Fruit fly (Drosophila melanogaster) ovary, adult (tissue): ENCODE results near the gene CG6688.

ENCODE experiments used
- CG17801 ChIP-seq: fragments of 200-800 bp; optimal IDR thresholded peaks from 2 replicates; lab custom pipeline; 2019; ENCODE audit warnings: missing biosample characterization, mild to moderate bottlenecking, missing genetic modification characterization, moderate library complexity; ENCODE audit not compliant: partially characterized antibody

CG6688 gene

dm6 chr3R:23028506-23028905 is 16.3 kb downstream of the CG6688 start:
- no peak for TF ChIP-seq CG17801 (GFP tag; lab: Kevin White, UChicago)

- no peak for TF ChIP-seq CG17801 (GFP tag; lab: Kevin White, UChicago)
Observed at dm6 chr3R:23030900-23031299, 18.7 kb downstream of the CG6688 start.

dm6 chr3R:23035463-23035862 is 23.3 kb downstream of the CG6688 start, which contains the start of gene CG13833:
CG13833 (minus strand) TSS chr3R:23035563.
- no peak for TF ChIP-seq CG17801 (GFP tag; lab: Kevin White, UChicago)

- TF ChIP-seq CG17801 (GFP tag; lab: Kevin White, UChicago): no peak
Observed at dm6 chr3R:23036321-23036720, 24.1 kb downstream of the CG6688 start.

dm6 chr3R:23038062-23038461 is 25.9 kb downstream of the CG6688 start:
- no peak for TF ChIP-seq CG17801 (GFP tag; lab: Kevin White, UChicago)

dm6 chr3R:23041941-23042340 is 29.7 kb downstream of the CG6688 start, which contains the start of gene CG13838:
CG13838 (plus strand) TSS chr3R:23042241.
- TF ChIP-seq CG17801 (GFP tag; lab: Kevin White, UChicago): no peak

- TF ChIP-seq CG17801 (GFP tag; lab: Kevin White, UChicago): no peak
Observed at dm6 chr3R:23042746-23043265, 30.6 kb downstream of the CG6688 start.

dm6 chr3R:23043690-23044089 is 31.5 kb downstream of the CG6688 start, which contains the start of gene CG13837:
CG13837 (plus strand) TSS chr3R:23043990.
- no peak for TF ChIP-seq CG17801 (GFP tag; lab: Kevin White, UChicago)

- TF ChIP-seq CG17801 (GFP tag; lab: Kevin White, UChicago): no peak
Observed at dm6 chr3R:23046529-23046943, 34.3 kb downstream of the CG6688 start.

- TF ChIP-seq CG17801 (GFP tag; lab: Kevin White, UChicago): no peak
Observed at dm6 chr3R:23048089-23048689, 36.0 kb downstream of the CG6688 start, which contains the start of gene CG17121. CG17121 (minus strand) TSS chr3R:23048214.

- no peak for TF ChIP-seq CG17801 (GFP tag; lab: Kevin White, UChicago)
Observed at dm6 chr3R:23048690-23049118, 36.5 kb downstream of the CG6688 start.

- no peak for TF ChIP-seq CG17801 (GFP tag; lab: Kevin White, UChicago)
Observed at dm6 chr3R:23051639-23052125, 39.5 kb downstream of the CG6688 start, which contains the start of gene Gr94a. Gr94a (plus strand) TSS chr3R:23051689.

dm6 chr3R:23053135-23053730 is 41.0 kb downstream of the CG6688 start:
- TF ChIP-seq CG17801 (GFP tag; lab: Kevin White, UChicago): no peak

- no peak for TF ChIP-seq CG17801 (GFP tag; lab: Kevin White, UChicago)
Observed at dm6 chr3R:23053936-23054335, 41.7 kb downstream of the CG6688 start, which contains the start of gene p53. p53 (minus strand) TSS chr3R:23054082.

dm6 chr3R:23056113-23056512 is 43.9 kb downstream of the CG6688 start:
- no peak for TF ChIP-seq CG17801 (GFP tag; lab: Kevin White, UChicago)
